Fruit fly (Drosophila melanogaster) whole organism, embryonic: ENCODE results near the gene Polr3F.

Experiments
- CG10209 ChIP-seq: fragments of 200-800 bp; sonication (Bioruptor generic); optimal IDR thresholded peaks from 3 replicates; lab custom pipeline; 2017; ENCODE audit warnings: missing biosample characterization, mild to moderate bottlenecking, missing genetic modification characterization, missing genetic modification reagents
- CG14014 ChIP-seq: fragments of 200-800 bp; sonication (Bioruptor generic); IDR thresholded peaks from 2 replicates; pipeline ENCODE4 v1.3.6; 2022; ENCODE audit warnings: missing biosample characterization, missing genetic modification characterization
- CG1647 ChIP-seq: fragments of 200-800 bp; sonication (Bioruptor generic); optimal IDR thresholded peaks from 3 replicates; lab custom pipeline; 2016; ENCODE audit warnings: missing biosample characterization, missing genetic modification characterization
- CG17328 ChIP-seq: fragments of 200-800 bp; sonication (Bioruptor generic); IDR thresholded peaks from 2 replicates; pipeline ENCODE4 v1.3.6; 2022; ENCODE audit warnings: missing biosample characterization, missing genetic modification characterization
- CG17361 ChIP-seq: fragments of 200-800 bp; sonication (Bioruptor generic); IDR thresholded peaks from 3 replicates; pipeline ENCODE4 v1.3.6; 2022; ENCODE audit warnings: missing biosample characterization, missing genetic modification characterization
- CG18476 ChIP-seq: fragments of 200-800 bp; sonication (Bioruptor generic); optimal IDR thresholded peaks from 2 replicates; lab custom pipeline; 2016; ENCODE audit warnings: missing biosample characterization, mild to moderate bottlenecking, missing genetic modification characterization
- CG2116 ChIP-seq: fragments of 200-800 bp; sonication (Bioruptor generic); optimal IDR thresholded peaks from 3 replicates; lab custom pipeline; 2018; ENCODE audit warnings: missing biosample characterization, mild to moderate bottlenecking, missing genetic modification characterization
- CG30403 ChIP-seq: fragments of 200-800 bp; sonication (Bioruptor generic); optimal IDR thresholded peaks from 3 replicates; lab custom pipeline; 2016; ENCODE audit warnings: missing biosample characterization, missing genetic modification characterization
- CG3726 ChIP-seq: fragments of 200-800 bp; sonication (Bioruptor generic); IDR thresholded peaks from 3 replicates; pipeline ENCODE4, ENCODE4 v1.3.6; 2022; ENCODE audit warnings: missing biosample characterization, missing genetic modification characterization
- CG4404 ChIP-seq: fragments of 200-800 bp; sonication (Bioruptor generic); IDR thresholded peaks from 2 replicates; pipeline ENCODE4 v1.3.6; 2022; ENCODE audit warnings: missing biosample characterization, missing genetic modification characterization
- CG4424 ChIP-seq: fragments of 200-800 bp; sonication (Bioruptor generic); optimal IDR thresholded peaks from 3 replicates; lab custom pipeline; 2016; ENCODE audit warnings: missing biosample characterization, missing genetic modification characterization
- CG5245 ChIP-seq: fragments of 200-800 bp; sonication (Bioruptor generic); optimal IDR thresholded peaks from 3 replicates; lab custom pipeline; 2016; ENCODE audit warnings: missing biosample characterization, missing genetic modification characterization
- CG6272 ChIP-seq: fragments of 200-800 bp; sonication (Bioruptor generic); IDR thresholded peaks from 2 replicates; pipeline ENCODE4 v1.3.6; 2022; ENCODE audit warnings: missing biosample characterization, missing genetic modification characterization
- CG6854 ChIP-seq: fragments of 200-800 bp; sonication (Bioruptor generic); optimal IDR thresholded peaks from 3 replicates; lab custom pipeline; 2017; ENCODE audit warnings: missing biosample characterization, mild to moderate bottlenecking, missing genetic modification characterization
- CG9215 ChIP-seq: fragments of 200-800 bp; sonication (Bioruptor generic); IDR thresholded peaks from 2 replicates; pipeline ENCODE4 v1.3.6; 2022; ENCODE audit warnings: missing biosample characterization, missing genetic modification characterization
- Deaf1 ChIP-seq: fragments of 200-800 bp; optimal IDR thresholded peaks from 3 replicates; lab custom pipeline; 2019; ENCODE audit warnings: missing biosample characterization, mild to moderate bottlenecking, missing genetic modification characterization, moderate library complexity
- Fer1 ChIP-seq: fragments of 200-800 bp; sonication (Bioruptor generic); optimal IDR thresholded peaks from 2 replicates; lab custom pipeline; 2017; ENCODE audit warnings: missing biosample characterization, mild to moderate bottlenecking, missing genetic modification characterization
- Fer3 ChIP-seq: fragments of 200-800 bp; sonication (Bioruptor generic); optimal IDR thresholded peaks from 2 replicates; lab custom pipeline; 2018; ENCODE audit warnings: missing biosample characterization, mild to moderate bottlenecking, missing genetic modification characterization, moderate library complexity
- Mrtf ChIP-seq: fragments of 200-800 bp; sonication (Bioruptor generic); IDR thresholded peaks from 3 replicates; pipeline ENCODE4 v1.3.6; 2022; ENCODE audit warnings: missing biosample characterization, missing genetic modification characterization
- NFAT ChIP-seq: fragments of 200-800 bp; sonication (Bioruptor generic); IDR thresholded peaks from 2 replicates; pipeline ENCODE4 v1.3.6; 2022; ENCODE audit warnings: missing biosample characterization, missing genetic modification characterization
- Nf-YA ChIP-seq: fragments of 200-800 bp; sonication (Bioruptor generic); IDR thresholded peaks from 2 replicates; pipeline ENCODE4 v1.3.6; 2022; ENCODE audit warnings: missing biosample characterization, missing genetic modification characterization
- PHDP ChIP-seq: fragments of 200-800 bp; sonication (Bioruptor generic); optimal IDR thresholded peaks from 3 replicates; lab custom pipeline; 2018; ENCODE audit warnings: missing biosample characterization, mild to moderate bottlenecking, missing genetic modification characterization, moderate library complexity
- Ravus ChIP-seq: fragments of 200-800 bp; sonication (Bioruptor generic); IDR thresholded peaks from 2 replicates; pipeline ENCODE4 v1.3.6; 2022; ENCODE audit warnings: missing biosample characterization, missing genetic modification characterization
- Trl ChIP-seq, 3 experiments: fragments of >200 bp in 2 of 3; fragments of 200-800 bp in 1 of 3; sonication (Bioruptor generic) in 1 of 3; optimal IDR thresholded peaks; 2 replicates in 1 of 3; 3 replicates in 2 of 3; lab custom pipeline; 2016 to 2017; ENCODE audit warnings: missing biosample characterization in 1 of 3, missing genetic modification characterization in 1 of 3
- cato ChIP-seq: fragments of 200-800 bp; sonication (Bioruptor generic); optimal IDR thresholded peaks from 2 replicates; lab custom pipeline; 2016; ENCODE audit warnings: missing biosample characterization, missing genetic modification characterization, borderline replicate concordance
- ci ChIP-seq: fragments of 200-800 bp; sonication (Bioruptor generic); IDR thresholded peaks from 3 replicates; pipeline ENCODE4 v1.3.6; 2022; ENCODE audit warnings: missing biosample characterization, missing genetic modification characterization
- croc ChIP-seq: fragments of 200-800 bp; sonication (Bioruptor generic); conservative IDR thresholded peaks from 3 replicates; pipeline ENCODE4 v1.3.6; 2022; ENCODE audit warnings: missing biosample characterization, missing genetic modification characterization
- esg ChIP-seq: fragments of 200-800 bp; sonication (Bioruptor generic); conservative IDR thresholded peaks from 2 replicates; pipeline ENCODE4 v1.3.6; 2022; ENCODE audit warnings: missing biosample characterization, missing genetic modification characterization
- fd3F ChIP-seq: fragments of 200-800 bp; sonication (Bioruptor generic); optimal IDR thresholded peaks from 2 replicates; lab custom pipeline; 2018; ENCODE audit warnings: missing biosample characterization, mild to moderate bottlenecking, missing genetic modification characterization, moderate library complexity
- gce ChIP-seq: fragments of 200-800 bp; sonication (Bioruptor generic); IDR thresholded peaks from 3 replicates; pipeline ENCODE4 v1.3.6; 2022; ENCODE audit warnings: missing biosample characterization, missing genetic modification characterization
- gfzf ChIP-seq: fragments of 200-800 bp; sonication (Bioruptor generic); optimal IDR thresholded peaks from 2 replicates; lab custom pipeline; 2016; ENCODE audit warnings: missing biosample characterization, mild to moderate bottlenecking, missing genetic modification characterization, moderate library complexity
- gsb ChIP-seq: fragments of 200-800 bp; sonication (Bioruptor generic); IDR thresholded peaks from 2 replicates; pipeline ENCODE4 v1.3.6; 2022; ENCODE audit warnings: missing biosample characterization, missing genetic modification characterization
- gt ChIP-seq: fragments of 200-800 bp; sonication (Bioruptor generic); IDR thresholded peaks from 2 replicates; pipeline ENCODE4 v1.3.6; 2022; ENCODE audit warnings: missing biosample characterization, missing genetic modification characterization
- hkb ChIP-seq, 2 experiments: fragments of 200-800 bp in 1 of 2; fragments of >200 bp in 1 of 2; sonication (Bioruptor generic) in 1 of 2; IDR thresholded peaks in 1 of 2; optimal IDR thresholded peaks in 1 of 2; 2 replicates each; pipeline versions ENCODE4 v1.3.6 to Lab custom; 2017 to 2022; ENCODE audit warnings: missing biosample characterization in 1 of 2, missing genetic modification characterization in 1 of 2
- inv ChIP-seq: fragments of 200-800 bp; sonication (Bioruptor generic); IDR thresholded peaks from 2 replicates; pipeline ENCODE4 v1.3.6; 2022; ENCODE audit warnings: missing biosample characterization, missing genetic modification characterization; ENCODE audit not compliant: partially characterized antibody
- kay ChIP-seq: fragments of 200-800 bp; sonication (Bioruptor generic); optimal IDR thresholded peaks from 2 replicates; lab custom pipeline; 2016; ENCODE audit warnings: missing biosample characterization, missing genetic modification characterization
- ken ChIP-seq: fragments of 200-800 bp; sonication (Bioruptor generic); IDR thresholded peaks from 3 replicates; pipeline ENCODE4 v1.3.6; 2022; ENCODE audit warnings: missing biosample characterization, missing genetic modification characterization
- klu ChIP-seq: fragments of 200-800 bp; sonication (Bioruptor generic); IDR thresholded peaks from 2 replicates; pipeline ENCODE4 v1.3.6; 2022; ENCODE audit warnings: missing biosample characterization, missing genetic modification characterization
- kni ChIP-seq: fragments of 200-800 bp; sonication (Bioruptor generic); optimal IDR thresholded peaks from 3 replicates; lab custom pipeline; 2017; ENCODE audit warnings: mild to moderate bottlenecking, missing biosample characterization, missing genetic modification reagents, missing genetic modification characterization
- lmd ChIP-seq: fragments of 200-800 bp; sonication (Bioruptor generic); IDR thresholded peaks from 2 replicates; pipeline ENCODE4 v1.3.6; 2022; ENCODE audit warnings: missing biosample characterization, missing genetic modification characterization
- mld ChIP-seq: fragments of 200-800 bp; sonication (Bioruptor generic); IDR thresholded peaks from 3 replicates; pipeline ENCODE4 v1.3.6; 2022; ENCODE audit warnings: missing biosample characterization, missing genetic modification characterization; ENCODE audit not compliant: partially characterized antibody
- pb ChIP-seq: fragments of 200-800 bp; sonication (Bioruptor generic); optimal IDR thresholded peaks from 3 replicates; lab custom pipeline; 2016; ENCODE audit warnings: missing biosample characterization, missing genetic modification characterization
- phol ChIP-seq: fragments of 200-800 bp; sonication (Bioruptor generic); optimal IDR thresholded peaks from 3 replicates; lab custom pipeline; 2018; ENCODE audit warnings: missing biosample characterization, mild to moderate bottlenecking, missing genetic modification characterization, moderate library complexity
- pum ChIP-seq: fragments of 200-800 bp; sonication (Bioruptor generic); optimal IDR thresholded peaks from 2 replicates; lab custom pipeline; 2016; ENCODE audit warnings: missing biosample characterization, missing genetic modification characterization
- ranshi ChIP-seq: fragments of 200-800 bp; sonication (Bioruptor generic); IDR thresholded peaks from 2 replicates; pipeline ENCODE4 v1.3.6; 2022; ENCODE audit warnings: missing biosample characterization, missing genetic modification characterization
- tap ChIP-seq: fragments of 200-800 bp; optimal IDR thresholded peaks from 3 replicates; lab custom pipeline; 2019; ENCODE audit warnings: missing biosample characterization, mild to moderate bottlenecking, missing genetic modification characterization, moderate library complexity
- tin ChIP-seq: fragments of 200-800 bp; sonication (Bioruptor generic); optimal IDR thresholded peaks from 3 replicates; lab custom pipeline; 2016; ENCODE audit warnings: missing biosample characterization, missing genetic modification characterization
- unpg ChIP-seq: fragments of 200-800 bp; sonication (Bioruptor generic); optimal IDR thresholded peaks from 3 replicates; lab custom pipeline; 2018; ENCODE audit warnings: missing biosample characterization, mild to moderate bottlenecking, missing genetic modification characterization, moderate library complexity
- vvl ChIP-seq: fragments of 200-800 bp; sonication (Bioruptor generic); IDR thresholded peaks from 2 replicates; pipeline ENCODE4 v1.3.6; 2022; ENCODE audit warnings: missing biosample characterization, missing genetic modification characterization
- zfh2 ChIP-seq: fragments of 200-800 bp; sonication (Bioruptor generic); optimal IDR thresholded peaks from 2 replicates; lab custom pipeline; 2016; ENCODE audit warnings: missing biosample characterization, missing genetic modification characterization

Gene Polr3F

dm6 chr3R:22368777-22369214 lies 1.6 kb upstream of the Polr3F start (continued):
- TF ChIP-seq kni (GFP tag; lab: Kevin White, UChicago) = no peak
- TF ChIP-seq fd3F (GFP tag; lab: Kevin White, UChicago) = peak; percentile 12
- peak; percentile 81 for TF ChIP-seq CG14014 (GFP tag; lab: Robert Waterston, UW)
- TF ChIP-seq zfh2 (GFP tag; lab: Kevin White, UChicago) = peak; percentile 45
- peak; percentile 24 for TF ChIP-seq CG1647 (GFP tag; lab: Kevin White, UChicago)
- TF ChIP-seq gsb (GFP tag; lab: Robert Waterston, UW) = peak; percentile 34; the same call in 1 of the 2 replicates
- TF ChIP-seq Fer3 = peak; percentile 55
- TF ChIP-seq lmd (GFP tag; lab: Robert Waterston, UW) = peak; percentile 78
- peak; percentile 73 for TF ChIP-seq esg (GFP tag; lab: Robert Waterston, UW)
- peak; percentile 44 for TF ChIP-seq CG6272 (GFP tag; lab: Robert Waterston, UW)
- TF ChIP-seq ken (GFP tag; lab: Robert Waterston, UW) = peak; percentile 76
- peak; percentile 57 for TF ChIP-seq unpg (GFP tag; lab: Kevin White, UChicago)
- TF ChIP-seq gce (GFP tag; lab: Robert Waterston, UW) = no peak
- no peak for TF ChIP-seq hkb (optimal IDR thresholded peaks at IDR 0.05; lab: Kevin White, UChicago)
- TF ChIP-seq hkb (GFP tag; IDR thresholded peaks at IDR 0.05; lab: Robert Waterston, UW) = peak; percentile 70
- no peak for TF ChIP-seq gfzf
- peak; percentile 68 to 80 for TF ChIP-seq Trl (optimal IDR thresholded peaks at IDR 0.05; lab: Kevin White, UChicago)
- peak; percentile 35 for TF ChIP-seq Trl (GFP tag; optimal IDR thresholded peaks at IDR 0.05; lab: Kevin White, UChicago)
- TF ChIP-seq vvl = peak; percentile 72
- peak; percentile 60 for TF ChIP-seq kay (GFP tag; lab: Kevin White, UChicago)
- no peak for TF ChIP-seq pum (GFP tag; lab: Kevin White, UChicago)
- TF ChIP-seq PHDP (tag; lab: Kevin White, UChicago) = peak; percentile 59
- peak; percentile 44; the same call in 1 of the 2 replicates for TF ChIP-seq Nf-YA
- TF ChIP-seq mld (GFP tag; lab: Robert Waterston, UW) = no peak
- TF ChIP-seq CG10209 (GFP tag; lab: Kevin White, UChicago) = peak; percentile 64
- TF ChIP-seq ranshi = peak; percentile 81; the same call in 1 of the 2 replicates
- peak; percentile 69; the same call in 2 of the 3 replicates for TF ChIP-seq CG3726 (GFP tag; lab: Robert Waterston, UW)
- peak; percentile 59 for TF ChIP-seq CG4424 (GFP tag; lab: Kevin White, UChicago)
- TF ChIP-seq tap (tag; lab: Kevin White, UChicago) = no peak
- TF ChIP-seq NFAT (GFP tag; lab: Robert Waterston, UW) = peak; percentile 65; the same call in 1 of the 2 replicates
- peak; percentile 12 for TF ChIP-seq pb (GFP tag; lab: Kevin White, UChicago)
- peak; percentile 61 for TF ChIP-seq CG17361
- peak; percentile 73 for TF ChIP-seq CG9215 (GFP tag; lab: Robert Waterston, UW)
- TF ChIP-seq CG17328 = peak; percentile 74
- TF ChIP-seq CG6854 (GFP tag; lab: Kevin White, UChicago) = peak; percentile 46
- TF ChIP-seq gt = 0 out of 2 replicates have a peak, but pooled peaks have one; percentile 39
- TF ChIP-seq Deaf1 = peak; percentile 54
- no peak for TF ChIP-seq cato (GFP tag; lab: Kevin White, UChicago)
- TF ChIP-seq Mrtf (GFP tag; lab: Robert Waterston, UW) = peak; percentile 55; the same call in 2 of the 3 replicates
- peak; percentile 46 for TF ChIP-seq phol (tag; lab: Kevin White, UChicago)
- TF ChIP-seq inv (GFP tag; lab: Robert Waterston, UW) = no peak
- TF ChIP-seq CG30403 (GFP tag; lab: Kevin White, UChicago) = peak; percentile 75
- TF ChIP-seq croc (GFP tag; lab: Robert Waterston, UW) = peak; percentile 28; the same call in 2 of the 3 replicates
- TF ChIP-seq CG2116 = peak; percentile 14
- TF ChIP-seq ci = peak; percentile 84
- no peak; the same call in 1 of the 2 replicates for TF ChIP-seq klu
- TF ChIP-seq CG5245 (GFP tag; lab: Kevin White, UChicago) = peak; percentile 32
- peak; percentile 46 for TF ChIP-seq tin (GFP tag; lab: Kevin White, UChicago)
- no peak; the same call in none of the 2 replicates for TF ChIP-seq CG4404 (GFP tag; lab: Robert Waterston, UW)
- TF ChIP-seq Fer1 (GFP tag; lab: Kevin White, UChicago) = peak; percentile 74
- peak; percentile 26 for TF ChIP-seq CG18476
- TF ChIP-seq Ravus (GFP tag; lab: Robert Waterston, UW) = peak; percentile 72
